Fruit fly (Drosophila melanogaster): ENCODE results near the gene Cep290.

Cep290 gene

dm6 chr3L:876087-876486 lies 32.4 kb downstream of the Cep290 start:
- TF ChIP-seq CG8478 (optimal IDR thresholded peaks at IDR 0.05) (no peak), CTCF (optimal IDR thresholded peaks at IDR 0.05) (no peak)

DNA sequence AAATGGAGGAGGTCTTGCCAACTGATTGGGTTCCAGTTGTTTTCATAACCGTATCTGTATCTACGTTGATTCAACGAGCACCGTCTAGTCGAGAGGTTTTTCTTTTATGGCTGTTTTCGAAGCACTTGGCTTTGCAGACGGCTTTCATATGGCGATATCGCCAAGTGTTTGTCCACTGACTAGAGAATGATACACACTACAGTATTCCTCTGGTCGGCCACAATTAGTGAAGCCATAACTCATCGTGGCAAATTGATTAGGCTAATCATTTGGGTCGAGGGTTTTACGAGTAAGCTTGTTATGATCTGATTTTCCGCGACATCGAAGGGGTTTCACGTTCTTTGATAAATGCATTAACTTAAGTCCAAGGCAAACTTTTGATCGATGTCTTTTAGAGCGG lies 32.9 kb downstream of the Cep290 start:
- TF ChIP-seq CG8478 (optimal IDR thresholded peaks at IDR 0.05) (no peak), CTCF (optimal IDR thresholded peaks at IDR 0.05) (no peak)

dm6 chr3L:880851-881250 lies 37.1 kb downstream of the Cep290 start:
- TF ChIP-seq CTCF (optimal IDR thresholded peaks at IDR 0.05) (no peak), CG8478 (optimal IDR thresholded peaks at IDR 0.05) (no peak)

- TF ChIP-seq CTCF (optimal IDR thresholded peaks at IDR 0.05), result no peak
- TF ChIP-seq CG8478 (optimal IDR thresholded peaks at IDR 0.05), result no peak
These were observed 37.9 kb downstream of the Cep290 start, which contains the start of gene CG13907 for dm6 chr3L:881496-882235. Gene CG13907 (minus strand): TSS chr3L:882013.

- no peak for TF ChIP-seq CG8478 (optimal IDR thresholded peaks at IDR 0.05)
- no peak for TF ChIP-seq CTCF (optimal IDR thresholded peaks at IDR 0.05)
These were observed 38.6 kb downstream of the Cep290 start for dm6 chr3L:882236-882891.

- peak; percentile 84 to 88 for TF ChIP-seq CTCF (optimal IDR thresholded peaks at IDR 0.05)
- TF ChIP-seq CG8478 (optimal IDR thresholded peaks at IDR 0.05), result no peak
These were observed 39.1 kb downstream of the Cep290 start for dm6 chr3L:882892-883255.

- TF ChIP-seq CTCF (optimal IDR thresholded peaks at IDR 0.05) (no peak), CG8478 (optimal IDR thresholded peaks at IDR 0.05) (no peak)
These were observed 40.1 kb downstream of the Cep290 start for dm6 chr3L:883786-884185.

DNA sequence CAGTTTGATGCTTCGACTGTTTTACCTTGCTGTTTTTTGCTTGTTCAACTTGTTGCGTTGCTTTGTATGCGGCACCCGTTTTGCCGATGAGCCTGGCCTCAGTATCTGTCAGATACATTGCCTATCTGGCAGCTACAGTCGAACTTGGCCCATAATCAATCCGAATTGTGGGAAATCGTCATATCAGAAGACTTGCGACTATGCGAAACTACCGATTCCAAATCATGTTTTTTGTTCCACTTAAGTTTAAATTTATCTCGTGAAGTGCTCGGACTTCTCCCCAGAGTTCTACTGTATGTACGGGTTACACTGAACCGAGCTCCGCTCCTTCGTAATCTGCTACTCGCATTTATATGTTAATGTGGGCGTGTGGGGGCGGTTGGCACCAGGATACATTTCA lies 40.5 kb downstream of the Cep290 start:
- TF ChIP-seq CTCF (optimal IDR thresholded peaks at IDR 0.05), result no peak
- no peak for TF ChIP-seq CG8478 (optimal IDR thresholded peaks at IDR 0.05)

DNA sequence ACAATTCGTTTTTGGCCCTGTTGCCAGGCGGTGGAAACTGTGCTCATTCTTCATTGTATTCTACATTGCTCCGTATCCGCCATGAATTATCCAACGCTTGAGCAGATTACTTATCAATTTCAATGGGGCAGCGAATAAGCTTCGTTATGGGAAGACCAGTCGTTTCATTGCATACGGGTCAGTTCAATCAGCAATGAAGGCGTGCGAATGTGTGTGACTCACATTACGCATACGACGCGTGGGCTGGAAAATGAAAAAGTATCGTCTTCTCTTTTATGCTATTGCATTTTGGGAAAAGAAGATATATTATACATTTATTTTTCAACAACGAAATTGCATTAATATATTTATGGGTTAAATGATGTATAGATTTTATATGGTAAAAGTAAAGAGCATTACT lies 41.3 kb downstream of the Cep290 start:
- TF ChIP-seq CG8478 (optimal IDR thresholded peaks at IDR 0.05) (no peak), CTCF (optimal IDR thresholded peaks at IDR 0.05) (no peak)

DNA sequence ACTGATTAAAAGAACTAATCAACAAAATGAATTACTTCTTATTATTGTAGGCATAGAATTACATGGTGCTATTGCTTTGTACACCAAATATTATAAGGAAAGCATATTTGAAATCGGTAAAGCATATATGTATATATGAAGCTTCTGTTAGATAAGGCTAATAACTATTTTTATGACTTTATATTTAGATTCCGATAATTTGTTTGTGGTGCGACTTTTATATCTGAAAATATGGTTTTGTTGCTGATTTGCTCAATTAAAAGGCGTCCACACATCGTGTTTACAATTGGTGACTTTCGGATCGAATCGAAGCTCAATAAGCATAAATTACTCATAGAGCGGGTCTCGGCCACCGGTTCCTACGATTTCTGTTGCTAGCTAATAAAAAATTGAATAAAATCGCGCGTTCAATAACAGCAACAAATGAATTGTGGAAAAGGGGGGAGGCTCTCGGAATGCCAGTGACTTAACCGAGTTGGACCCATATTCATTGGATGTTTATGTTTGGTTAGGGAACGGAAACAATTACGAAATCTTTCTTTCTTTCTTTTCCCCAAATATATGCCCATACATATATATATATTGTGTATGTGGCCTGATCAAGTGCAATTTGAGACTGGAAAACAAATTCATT lies 42.0 kb downstream of the Cep290 start:
- TF ChIP-seq CG8478 (optimal IDR thresholded peaks at IDR 0.05) (no peak), CTCF (optimal IDR thresholded peaks at IDR 0.05) (no peak)

DNA sequence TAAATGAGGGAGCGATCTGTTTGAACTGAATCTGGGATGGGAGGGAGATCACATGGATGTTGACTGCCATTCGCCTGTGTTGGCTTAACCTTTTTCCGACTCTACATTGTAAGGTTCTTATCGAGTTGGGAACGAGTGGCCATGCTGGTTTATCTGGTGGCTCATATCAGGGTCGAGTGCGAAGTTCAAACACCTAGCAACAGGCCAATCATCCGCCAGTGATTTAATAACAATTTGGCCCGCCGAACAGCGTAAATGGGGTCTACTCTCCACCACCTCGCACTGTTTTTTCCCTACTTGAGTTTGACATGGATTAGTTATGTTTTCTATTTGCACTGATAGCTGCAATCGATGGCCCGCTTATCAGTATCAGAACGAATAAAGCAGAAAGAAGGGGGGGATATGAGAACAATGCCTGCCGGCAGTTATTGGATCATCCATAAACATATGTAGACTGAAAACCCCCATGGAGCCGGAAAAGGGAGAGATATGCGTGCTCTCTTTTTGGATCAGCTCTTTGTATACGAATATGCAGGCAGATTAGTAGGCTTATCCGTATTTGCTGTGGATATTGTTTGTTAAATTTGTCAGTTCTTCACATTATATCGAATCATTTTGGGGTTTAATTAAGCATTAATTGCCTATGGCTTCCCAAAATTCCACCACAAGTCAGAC lies 43.8 kb downstream of the Cep290 start:
- TF ChIP-seq CG8478 (optimal IDR thresholded peaks at IDR 0.05) (no peak), CTCF (optimal IDR thresholded peaks at IDR 0.05) (no peak)

- no peak for TF ChIP-seq CTCF (optimal IDR thresholded peaks at IDR 0.05)
- TF ChIP-seq CG8478 (optimal IDR thresholded peaks at IDR 0.05), result no peak
These were observed 44.6 kb downstream of the Cep290 start for dm6 chr3L:888372-888771.

DNA sequence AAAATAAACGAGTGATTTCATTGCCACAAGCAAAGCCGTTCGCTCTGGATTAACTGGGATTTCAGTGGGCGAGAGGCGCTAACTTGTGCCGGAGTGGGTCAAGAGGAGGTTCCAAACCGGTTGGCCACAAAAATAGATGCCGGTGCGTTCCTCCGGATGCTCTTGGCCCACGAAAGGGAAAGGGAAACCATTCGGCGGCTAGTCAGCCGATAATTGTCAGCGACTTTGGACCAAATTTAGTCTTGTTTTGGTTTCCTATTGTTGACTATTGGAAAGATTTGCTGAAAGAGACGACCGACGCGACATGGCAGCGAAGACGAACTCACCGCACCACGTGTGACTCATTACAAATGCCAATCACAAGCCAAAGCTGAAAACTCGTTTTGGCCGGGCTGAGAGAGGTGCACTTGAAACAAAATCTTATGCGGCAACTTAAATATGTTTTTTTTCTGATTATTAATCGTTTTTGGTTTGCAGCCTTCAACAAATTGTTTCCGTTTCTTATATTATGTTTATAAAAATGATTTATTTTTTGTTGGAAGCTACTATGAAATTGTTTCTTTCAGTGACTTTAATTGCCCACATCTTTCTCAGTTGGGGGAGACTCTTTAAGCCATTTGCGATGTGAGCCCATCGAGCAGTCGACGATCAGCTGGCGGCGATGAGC lies 51.7 kb downstream of the Cep290 start, which contains the start of gene CG34056:
TSS of gene CG34056 (plus strand) at position 638 of the 667 bp plus-strand sequence.
- TF ChIP-seq CTCF (optimal IDR thresholded peaks at IDR 0.05), result no peak
- TF ChIP-seq CG8478 (optimal IDR thresholded peaks at IDR 0.05), result no peak

dm6 chr3L:897080-897479 lies 53.4 kb downstream of the Cep290 start, which contains the start of gene CG34057:
Gene CG34057 (plus strand): TSS chr3L:897380.
- TF ChIP-seq CTCF (optimal IDR thresholded peaks at IDR 0.05) (no peak), CG8478 (optimal IDR thresholded peaks at IDR 0.05) (no peak)

DNA sequence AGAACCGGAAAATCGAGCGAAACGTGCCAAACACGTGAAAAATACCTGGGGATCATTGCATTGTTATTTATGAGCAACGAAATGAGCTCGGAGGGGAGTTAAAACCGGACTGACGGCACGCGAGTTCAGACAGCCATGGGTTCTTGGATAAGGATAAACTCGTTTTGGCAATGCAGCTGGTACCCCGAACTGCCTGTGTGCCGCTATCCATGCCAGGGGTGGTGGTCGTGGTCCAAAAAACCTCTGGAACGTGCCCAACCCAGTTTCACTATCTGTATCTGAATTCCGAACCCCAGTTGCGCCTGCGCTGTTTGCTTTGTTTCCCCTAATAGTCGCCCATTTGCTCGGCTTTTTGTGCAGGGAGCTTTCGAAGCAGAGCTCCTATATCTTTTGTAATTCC lies 55.6 kb downstream of the Cep290 start:
- TF ChIP-seq CTCF (optimal IDR thresholded peaks at IDR 0.05), result no peak
- TF ChIP-seq CG8478 (optimal IDR thresholded peaks at IDR 0.05), result no peak

All from S2 (cell line).